Fruit fly (Drosophila melanogaster) whole organism, embryonic: Measurements from ENCODE around the gene CG6726.

ENCODE experiments used
- Abd-B ChIP-seq: fragments of 200-800 bp; sonication (Bioruptor generic); optimal IDR thresholded peaks from 2 replicates; lab custom pipeline; 2018; ENCODE audit warnings: missing biosample characterization, mild to moderate bottlenecking, missing genetic modification characterization, moderate library complexity
- Atf6 ChIP-seq: fragments of 200-800 bp; sonication (Bioruptor generic); IDR thresholded peaks from 2 replicates; pipeline ENCODE4 v1.3.6; 2022; ENCODE audit warnings: missing biosample characterization, missing genetic modification characterization
- Awh ChIP-seq: fragments of 200-800 bp; sonication (Bioruptor generic); IDR thresholded peaks from 2 replicates; pipeline ENCODE4, ENCODE4 v1.3.6; 2022; ENCODE audit warnings: missing biosample characterization, missing genetic modification characterization
- BEAF-32 ChIP-seq: fragments of 200-800 bp; sonication (Bioruptor generic); optimal IDR thresholded peaks from 3 replicates; lab custom pipeline; 2017; ENCODE audit warnings: missing biosample characterization, missing genetic modification characterization, mild to moderate bottlenecking, moderate library complexity, missing genetic modification reagents
- CG10431 ChIP-seq: fragments of 200-800 bp; sonication (Bioruptor generic); optimal IDR thresholded peaks from 3 replicates; lab custom pipeline; 2018; ENCODE audit warnings: missing biosample characterization, mild to moderate bottlenecking, missing genetic modification characterization
- CG10979 ChIP-seq: fragments of 200-800 bp; sonication (Bioruptor generic); optimal IDR thresholded peaks from 2 replicates; lab custom pipeline; 2018; ENCODE audit warnings: missing biosample characterization, mild to moderate bottlenecking, missing genetic modification characterization, moderate library complexity
- CG11247 ChIP-seq: fragments of 200-800 bp; sonication (Bioruptor generic); IDR thresholded peaks from 2 replicates; pipeline ENCODE4 v1.3.6; 2022; ENCODE audit warnings: missing biosample characterization, missing genetic modification characterization
- CG12236 ChIP-seq: fragments of 200-800 bp; sonication (Bioruptor generic); optimal IDR thresholded peaks from 2 replicates; lab custom pipeline; 2016; ENCODE audit warnings: missing biosample characterization, missing genetic modification characterization
- CG13775 ChIP-seq: fragments of 200-800 bp; sonication (Bioruptor generic); optimal IDR thresholded peaks from 3 replicates; lab custom pipeline; 2017; ENCODE audit warnings: missing biosample characterization, mild to moderate bottlenecking, missing genetic modification characterization
- CG14014 ChIP-seq: fragments of 200-800 bp; sonication (Bioruptor generic); IDR thresholded peaks from 2 replicates; pipeline ENCODE4 v1.3.6; 2022; ENCODE audit warnings: missing biosample characterization, missing genetic modification characterization
- CG14710 ChIP-seq: fragments of 200-800 bp; sonication (Bioruptor generic); optimal IDR thresholded peaks from 3 replicates; lab custom pipeline; 2019; ENCODE audit warnings: missing biosample characterization, mild to moderate bottlenecking, missing genetic modification characterization, moderate library complexity
- CG1602 ChIP-seq: fragments of 200-800 bp; sonication (Bioruptor generic); optimal IDR thresholded peaks from 3 replicates; lab custom pipeline; 2016; ENCODE audit warnings: missing biosample characterization, missing genetic modification characterization
- CG2120 ChIP-seq: fragments of 200-800 bp; sonication (Bioruptor generic); optimal IDR thresholded peaks from 3 replicates; lab custom pipeline; 2016; ENCODE audit warnings: missing biosample characterization, missing genetic modification characterization
- CG2678 ChIP-seq: fragments of 200-800 bp; sonication (Bioruptor generic); optimal IDR thresholded peaks from 3 replicates; lab custom pipeline; 2019; ENCODE audit warnings: missing biosample characterization, mild to moderate bottlenecking, missing genetic modification characterization, moderate library complexity
- CG2712 ChIP-seq: fragments of 200-800 bp; optimal IDR thresholded peaks from 3 replicates; lab custom pipeline; 2019; ENCODE audit warnings: missing biosample characterization, mild to moderate bottlenecking, missing genetic modification characterization, moderate library complexity
- CG30020 ChIP-seq: fragments of 200-800 bp; optimal IDR thresholded peaks from 2 replicates; lab custom pipeline; 2019; ENCODE audit warnings: missing biosample characterization, mild to moderate bottlenecking, missing genetic modification characterization, moderate library complexity
- CG3065 ChIP-seq: fragments of 200-800 bp; sonication (Bioruptor generic); optimal IDR thresholded peaks from 2 replicates; lab custom pipeline; 2016; ENCODE audit warnings: missing biosample characterization, missing genetic modification characterization
- CG31365 ChIP-seq: fragments of 200-800 bp; sonication (Bioruptor generic); optimal IDR thresholded peaks from 2 replicates; lab custom pipeline; 2018; ENCODE audit warnings: missing biosample characterization, mild to moderate bottlenecking, missing genetic modification characterization
- CG31388 ChIP-seq: fragments of 200-800 bp; sonication (Bioruptor generic); optimal IDR thresholded peaks from 2 replicates; lab custom pipeline; 2016; ENCODE audit warnings: missing biosample characterization, missing genetic modification characterization
- CG33213 ChIP-seq: fragments of 200-800 bp; sonication (Bioruptor generic); optimal IDR thresholded peaks from 3 replicates; lab custom pipeline; 2016; ENCODE audit warnings: missing biosample characterization, missing genetic modification characterization
- CG3847 ChIP-seq: fragments of 200-800 bp; sonication (Bioruptor generic); IDR thresholded peaks from 2 replicates; pipeline ENCODE4 v1.3.6; 2022; ENCODE audit warnings: missing biosample characterization, missing genetic modification characterization
- CG6254 ChIP-seq: fragments of 200-800 bp; sonication (Bioruptor generic); optimal IDR thresholded peaks from 3 replicates; lab custom pipeline; 2017; ENCODE audit warnings: mild to moderate bottlenecking, missing biosample characterization, missing genetic modification reagents, missing genetic modification characterization
- CG7372 ChIP-seq: fragments of 200-800 bp; sonication (Bioruptor generic); IDR thresholded peaks from 2 replicates; pipeline ENCODE4 v1.3.6; 2022; ENCODE audit warnings: missing biosample characterization, missing genetic modification characterization
- CG9727 ChIP-seq: fragments of 200-800 bp; sonication (Bioruptor generic); optimal IDR thresholded peaks from 3 replicates; lab custom pipeline; 2017; ENCODE audit warnings: missing biosample characterization, mild to moderate bottlenecking, missing genetic modification characterization
- Chrac-16 ChIP-seq: fragments of 200-800 bp; sonication (Bioruptor generic); optimal IDR thresholded peaks from 3 replicates; lab custom pipeline; 2016; ENCODE audit warnings: missing biosample characterization, missing genetic modification characterization
- CkIIα-i1 ChIP-seq: fragments of 200-800 bp; sonication (Bioruptor generic); IDR thresholded peaks from 2 replicates; pipeline ENCODE4 v1.3.6; 2022; ENCODE audit warnings: missing biosample characterization, missing genetic modification characterization
- D ChIP-seq, 2 experiments: fragments of 200-800 bp in 1 of 2; fragments of >200 bp in 1 of 2; sonication (Bioruptor generic) in 1 of 2; optimal IDR thresholded peaks; 2 replicates in 1 of 2; 3 replicates in 1 of 2; lab custom pipeline; 2017; ENCODE audit warnings: mild to moderate bottlenecking in 1 of 2, missing biosample characterization in 1 of 2, missing genetic modification characterization in 1 of 2, missing genetic modification reagents in 1 of 2
- D19B ChIP-seq: fragments of 200-800 bp; sonication (Bioruptor generic); optimal IDR thresholded peaks from 2 replicates; lab custom pipeline; 2017; ENCODE audit warnings: missing biosample characterization, mild to moderate bottlenecking, missing genetic modification characterization
- Dll ChIP-seq: fragments of 200-800 bp; sonication (Bioruptor generic); IDR thresholded peaks from 4 replicates; pipeline ENCODE4 v1.3.6; 2022; ENCODE audit warnings: missing biosample characterization, missing genetic modification characterization; ENCODE audit not compliant: partially characterized antibody
- Elba2 ChIP-seq: fragments of 200-800 bp; sonication (Bioruptor generic); optimal IDR thresholded peaks from 3 replicates; lab custom pipeline; 2016; ENCODE audit warnings: missing biosample characterization, missing genetic modification characterization
- HmgZ ChIP-seq: fragments of 200-800 bp; sonication (Bioruptor generic); optimal IDR thresholded peaks from 2 replicates; lab custom pipeline; 2018; ENCODE audit warnings: missing biosample characterization, mild to moderate bottlenecking, missing genetic modification characterization
- Max ChIP-seq: fragments of 200-800 bp; sonication (Bioruptor generic); optimal IDR thresholded peaks from 2 replicates; lab custom pipeline; 2016; ENCODE audit warnings: missing biosample characterization, mild to moderate bottlenecking, missing genetic modification characterization
- Sry-δ ChIP-seq: fragments of 200-800 bp; sonication (Bioruptor generic); optimal IDR thresholded peaks from 2 replicates; lab custom pipeline; 2016; ENCODE audit warnings: missing biosample characterization, missing genetic modification characterization
- Xrp1 ChIP-seq: fragments of 200-800 bp; sonication (Bioruptor generic); IDR thresholded peaks from 2 replicates; pipeline ENCODE4 v1.3.6; 2022; ENCODE audit warnings: missing biosample characterization, missing genetic modification characterization
- aop ChIP-seq: fragments of 200-800 bp; sonication (Bioruptor generic); IDR thresholded peaks from 2 replicates; pipeline ENCODE4 v1.3.6; 2022; ENCODE audit warnings: missing biosample characterization, missing genetic modification characterization
- ara ChIP-seq: fragments of 200-800 bp; sonication (Bioruptor generic); IDR thresholded peaks from 2 replicates; pipeline ENCODE4 v1.3.6; 2022; ENCODE audit warnings: missing biosample characterization, missing genetic modification characterization
- dimm ChIP-seq: fragments of 200-800 bp; sonication (Bioruptor generic); IDR thresholded peaks from 2 replicates; pipeline ENCODE4 v1.3.6; 2022; ENCODE audit warnings: missing biosample characterization, missing genetic modification characterization
- emc ChIP-seq: fragments of 200-800 bp; sonication (Bioruptor generic); optimal IDR thresholded peaks from 2 replicates; lab custom pipeline; 2016; ENCODE audit warnings: missing biosample characterization, missing genetic modification characterization
- ftz-f1 ChIP-seq: fragments of 200-800 bp; sonication (Bioruptor generic); optimal IDR thresholded peaks from 2 replicates; lab custom pipeline; 2016; ENCODE audit warnings: missing biosample characterization, missing genetic modification characterization
- gfzf ChIP-seq: fragments of 200-800 bp; sonication (Bioruptor generic); optimal IDR thresholded peaks from 2 replicates; lab custom pipeline; 2016; ENCODE audit warnings: missing biosample characterization, mild to moderate bottlenecking, missing genetic modification characterization, moderate library complexity
- grn ChIP-seq: fragments of 200-800 bp; sonication (Bioruptor generic); optimal IDR thresholded peaks from 3 replicates; lab custom pipeline; 2017; ENCODE audit warnings: missing biosample characterization, missing genetic modification characterization
- jigr1 ChIP-seq: fragments of 200-800 bp; sonication (Bioruptor generic); IDR thresholded peaks from 3 replicates; pipeline ENCODE4 v1.3.6; 2022; ENCODE audit warnings: missing biosample characterization, missing genetic modification characterization
- onecut ChIP-seq: fragments of 200-800 bp; sonication (Bioruptor generic); IDR thresholded peaks from 2 replicates; pipeline ENCODE4 v1.3.6; 2022; ENCODE audit warnings: missing biosample characterization, missing genetic modification characterization
- pros ChIP-seq: fragments of 200-800 bp; sonication (Bioruptor generic); optimal IDR thresholded peaks from 3 replicates; lab custom pipeline; 2019; ENCODE audit warnings: missing biosample characterization, mild to moderate bottlenecking, missing genetic modification characterization, moderate library complexity
- pum ChIP-seq: fragments of 200-800 bp; sonication (Bioruptor generic); optimal IDR thresholded peaks from 2 replicates; lab custom pipeline; 2016; ENCODE audit warnings: missing biosample characterization, missing genetic modification characterization
- slou ChIP-seq: fragments of 200-800 bp; sonication (Bioruptor generic); optimal IDR thresholded peaks from 3 replicates; lab custom pipeline; 2016; ENCODE audit warnings: missing biosample characterization, missing genetic modification characterization
- sna ChIP-seq: fragments of 200-800 bp; sonication (Bioruptor generic); IDR thresholded peaks from 2 replicates; pipeline ENCODE4 v1.3.6; 2022; ENCODE audit warnings: missing biosample characterization, missing genetic modification characterization; ENCODE audit not compliant: partially characterized antibody
- tgo ChIP-seq: fragments of 200-800 bp; sonication (Bioruptor generic); IDR thresholded peaks from 3 replicates; pipeline ENCODE4 v1.3.6; 2022; ENCODE audit warnings: missing biosample characterization, missing genetic modification characterization
- trh ChIP-seq: fragments of 200-800 bp; sonication (Bioruptor generic); optimal IDR thresholded peaks from 2 replicates; lab custom pipeline; 2016; ENCODE audit warnings: missing biosample characterization, missing genetic modification characterization
- vnd ChIP-seq: fragments of 200-800 bp; sonication (Bioruptor generic); IDR thresholded peaks from 3 replicates; pipeline ENCODE4 v1.3.6; 2022; ENCODE audit warnings: missing biosample characterization, missing genetic modification characterization; ENCODE audit not compliant: partially characterized antibody
- wor ChIP-seq: fragments of 200-800 bp; sonication (Bioruptor generic); IDR thresholded peaks from 2 replicates; pipeline ENCODE4 v1.3.6; 2022; ENCODE audit warnings: missing biosample characterization, missing genetic modification characterization

CG6726 gene

dm6 chr3R:23061209-23061608 is 30.3 kb upstream of the CG6726 start, which contains the start of the genes sav and Ublcp1 (continued):
- TF ChIP-seq dimm (no peak), trh (GFP tag; lab: Kevin White, UChicago) (no peak), CG30020 (peak; percentile 43), CG14014 (GFP tag; lab: Robert Waterston, UW) (no peak), wor (GFP tag; lab: Robert Waterston, UW) (no peak), CG6254 (peak; percentile 20), Dll (GFP tag; lab: Robert Waterston, UW) (peak; percentile 95), CG2712 (tag; lab: Kevin White, UChicago) (peak; percentile 61), BEAF-32 (peak; percentile 76), CG31365 (tag; lab: Kevin White, UChicago) (no peak), D19B (no peak), tgo (GFP tag; lab: Robert Waterston, UW) (0 out of 3 replicates have a peak, but pooled peaks have one; percentile 14), slou (GFP tag; lab: Kevin White, UChicago) (no peak), ftz-f1 (no peak), CG11247 (GFP tag; lab: Robert Waterston, UW) (no peak), CG1602 (GFP tag; lab: Kevin White, UChicago) (peak; percentile 19), vnd (GFP tag; lab: Robert Waterston, UW) (peak; percentile 90), CkIIα-i1 (no peak), grn (GFP tag; lab: Kevin White, UChicago) (no peak), CG14710 (tag; lab: Kevin White, UChicago) (peak; percentile 74), D (optimal IDR thresholded peaks at IDR 0.05; lab: Kevin White, UChicago) (no peak), D (GFP tag; optimal IDR thresholded peaks at IDR 0.05; lab: Kevin White, UChicago) (no peak), CG12236 (GFP tag; lab: Kevin White, UChicago) (no peak), CG3065 (GFP tag; lab: Kevin White, UChicago) (no peak), CG31388 (GFP tag; lab: Kevin White, UChicago) (no peak), CG10979 (tag; lab: Kevin White, UChicago) (peak; percentile 37), emc (GFP tag; lab: Kevin White, UChicago) (no peak), sna (GFP tag; lab: Robert Waterston, UW) (peak; percentile 93), onecut (GFP tag; lab: Robert Waterston, UW) (0 out of 2 replicates have a peak, but pooled peaks have one; percentile 3), CG10431 (GFP tag; lab: Kevin White, UChicago) (no peak), CG33213 (GFP tag; lab: Kevin White, UChicago) (no peak), Sry-δ (peak; percentile 50), Max (GFP tag; lab: Kevin White, UChicago) (peak; percentile 25), Xrp1 (no peak; the same call in 1 of the 2 replicates), aop (GFP tag; lab: Robert Waterston, UW) (no peak), CG7372 (GFP tag; lab: Robert Waterston, UW) (no peak), CG2120 (GFP tag; lab: Kevin White, UChicago) (peak; percentile 32), Chrac-16 (GFP tag; lab: Kevin White, UChicago) (peak; percentile 17), ara (GFP tag; lab: Robert Waterston, UW) (no peak), CG9727 (GFP tag; lab: Kevin White, UChicago) (peak; percentile 44), jigr1 (GFP tag; lab: Robert Waterston, UW) (no peak), HmgZ (tag; lab: Kevin White, UChicago) (peak; percentile 11), pros (GFP tag; lab: Kevin White, UChicago) (no peak), CG2678 (peak; percentile 30), Elba2 (GFP tag; lab: Kevin White, UChicago) (peak; percentile 74), pum (GFP tag; lab: Kevin White, UChicago) (no peak), Abd-B (GFP tag; lab: Kevin White, UChicago) (peak; percentile 53), Awh (GFP tag; lab: Robert Waterston, UW) (no peak), Atf6 (GFP tag; lab: Robert Waterston, UW) (no peak; the same call in 1 of the 2 replicates), gfzf (GFP tag; lab: Kevin White, UChicago) (peak; percentile 60), CG13775 (GFP tag; lab: Kevin White, UChicago) (peak; percentile 40), CG3847 (GFP tag; lab: Robert Waterston, UW) (0 out of 2 replicates have a peak, but pooled peaks have one; percentile 16)
